Worm (Caenorhabditis elegans) whole organism, L4/young adult: ENCODE measurements around the gene ins-5.
"Not testable (repeated sequence)": the region's sequence is repeated elsewhere in the genome, so short reads cannot be mapped to it uniquely, and the experiment has no call there.

Experiments used
- W03F9.2 ChIP-seq: fragments of 150-350 bp; optimal IDR thresholded peaks from 2 replicates; lab custom pipeline; 2014; ENCODE audit warnings: missing biosample characterization, missing genetic modification characterization
- dao-5 ChIP-seq: sonication (generic microtip); optimal IDR thresholded peaks from 2 replicates; lab custom pipeline; 2016; ENCODE audit warnings: missing genotype, missing genetic modification characterization, moderate library complexity, missing compliant biosample characterization
- him-1 ChIP-seq: sonication (generic microtip); optimal IDR thresholded peaks from 2 replicates; lab custom pipeline; 2016; ENCODE audit warnings: missing genotype, missing genetic modification reagents, missing genetic modification characterization, missing compliant biosample characterization

The ins-5 gene

ce11 chrII:5969303-5969702 is 28.1 kb upstream of the ins-5 start, which contains the start of gene B0034.4:
Gene B0034.4 (minus strand): TSS chrII:5969531.
- TF ChIP-seq dao-5 (tag; lab: Kevin White, UChicago): no peak
- no peak for TF ChIP-seq W03F9.2 (tag; lab: Kevin White, UChicago)
- TF ChIP-seq him-1 (tag; lab: Kevin White, UChicago): no peak

DNA sequence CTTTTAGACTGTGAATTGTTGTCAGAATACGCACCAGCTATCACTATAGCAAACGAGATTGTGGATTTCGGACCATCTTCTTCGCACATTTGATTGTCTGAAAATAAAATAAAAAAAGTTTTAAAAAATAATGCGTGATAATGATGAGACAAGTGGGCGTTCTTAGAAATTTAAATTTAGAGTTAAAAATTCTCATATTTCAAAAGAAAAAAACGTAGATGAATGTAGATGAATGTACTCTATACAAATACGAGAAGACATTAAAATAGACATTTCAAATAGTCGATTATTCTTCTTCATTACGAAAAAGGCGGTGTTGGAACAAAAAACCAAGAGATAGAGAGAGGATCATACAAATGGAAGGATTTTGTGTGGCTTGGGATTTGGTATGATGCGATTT is 22.5 kb upstream of the ins-5 start, which contains the start of gene B0034.5:
Gene B0034.5, minus strand, starts transcription at position 101 of the 400 bp plus-strand sequence.
- TF ChIP-seq dao-5 (tag; lab: Kevin White, UChicago): no peak
- no peak for TF ChIP-seq him-1 (tag; lab: Kevin White, UChicago)
- TF ChIP-seq W03F9.2 (tag; lab: Kevin White, UChicago): no peak

DNA sequence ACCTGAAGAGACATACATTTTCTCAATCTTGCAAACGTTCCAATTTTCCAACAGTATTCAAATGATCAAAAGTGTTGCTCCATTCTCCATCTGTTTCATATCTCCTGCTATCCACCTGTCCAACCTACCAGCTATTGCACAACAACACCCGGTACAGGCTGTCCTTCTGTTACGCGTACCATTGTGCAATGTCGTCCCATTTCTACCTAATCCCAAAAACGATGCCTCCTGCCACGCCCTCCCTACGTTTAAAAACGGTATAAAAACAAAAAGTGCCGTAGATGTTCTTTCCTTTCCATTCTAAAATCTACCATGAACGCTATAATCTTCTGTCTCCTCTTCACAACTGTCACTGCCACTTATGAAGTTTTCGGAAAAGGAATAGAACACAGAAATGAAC is 9.1 kb upstream of the ins-5 start, which contains the start of gene ins-2:
Gene ins-2, plus strand, starts transcription at position 301 of the 400 bp plus-strand sequence.
- TF ChIP-seq him-1 (tag; lab: Kevin White, UChicago): no peak
- TF ChIP-seq dao-5 (tag; lab: Kevin White, UChicago): no peak
- TF ChIP-seq W03F9.2 (tag; lab: Kevin White, UChicago): no peak

ce11 chrII:5990668-5991067 is 6.7 kb upstream of the ins-5 start, which contains the start of gene ins-3:
Gene ins-3 (minus strand): TSS chrII:5990768.
- no peak for TF ChIP-seq him-1 (tag; lab: Kevin White, UChicago)
- TF ChIP-seq dao-5 (tag; lab: Kevin White, UChicago): no peak
- no peak for TF ChIP-seq W03F9.2 (tag; lab: Kevin White, UChicago)

- TF ChIP-seq dao-5 (tag; lab: Kevin White, UChicago) (no peak), him-1 (tag; lab: Kevin White, UChicago) (no peak), W03F9.2 (tag; lab: Kevin White, UChicago) (no peak)
Observed at ce11 chrII:5996066-5996465, 1.3 kb upstream of the ins-5 start, which contains the start of gene ins-4. Gene ins-4 (plus strand): TSS chrII:5996366.

DNA sequence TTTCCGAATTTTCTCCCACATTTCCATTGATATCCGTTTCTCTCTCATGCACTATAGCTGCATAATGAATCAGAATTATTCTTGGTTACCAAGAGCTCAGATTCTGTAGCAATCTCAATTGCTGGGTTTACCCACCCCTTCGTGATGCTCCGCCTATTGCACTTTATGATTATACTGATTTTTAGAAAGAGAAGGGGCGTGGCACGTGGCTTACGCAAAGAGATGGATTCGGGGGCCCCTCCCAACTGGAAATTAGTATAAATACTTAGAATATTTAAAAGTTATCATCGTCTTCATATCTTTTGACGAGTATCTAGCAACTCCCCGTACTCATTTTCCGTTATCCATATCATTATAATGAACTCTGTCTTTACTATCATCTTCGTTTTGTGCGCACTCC is 2.8 kb downstream of the ins-5 start, which contains the start of gene ins-6:
Gene ins-6, plus strand, starts transcription at position 301 of the 400 bp plus-strand sequence.
- TF ChIP-seq him-1 (tag; lab: Kevin White, UChicago): no peak
- no peak for TF ChIP-seq dao-5 (tag; lab: Kevin White, UChicago)
- TF ChIP-seq W03F9.2 (tag; lab: Kevin White, UChicago): no peak

DNA sequence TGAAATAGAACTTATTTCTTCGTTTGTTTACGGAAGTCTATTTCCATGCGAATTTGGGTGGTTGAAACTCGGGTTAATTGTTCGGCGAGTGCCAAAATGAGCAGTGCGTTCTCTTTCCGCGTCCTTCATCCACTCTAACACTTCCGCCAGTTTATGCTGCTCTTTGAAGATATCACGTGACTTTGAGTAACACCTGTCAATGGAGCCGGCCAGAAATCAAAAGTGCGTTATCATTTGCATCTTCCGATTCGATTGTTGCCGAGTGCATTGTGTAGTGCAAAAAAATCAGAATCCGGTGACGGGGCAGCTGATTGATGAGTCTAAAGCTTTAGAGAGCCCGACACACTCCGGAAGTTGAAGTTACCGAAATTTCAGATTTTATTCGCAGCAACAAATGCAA is 3.6 kb downstream of the ins-5 start:
- TF ChIP-seq dao-5 (tag; lab: Kevin White, UChicago): no peak
- no peak for TF ChIP-seq W03F9.2 (tag; lab: Kevin White, UChicago)
- TF ChIP-seq him-1 (tag; lab: Kevin White, UChicago): no peak

DNA sequence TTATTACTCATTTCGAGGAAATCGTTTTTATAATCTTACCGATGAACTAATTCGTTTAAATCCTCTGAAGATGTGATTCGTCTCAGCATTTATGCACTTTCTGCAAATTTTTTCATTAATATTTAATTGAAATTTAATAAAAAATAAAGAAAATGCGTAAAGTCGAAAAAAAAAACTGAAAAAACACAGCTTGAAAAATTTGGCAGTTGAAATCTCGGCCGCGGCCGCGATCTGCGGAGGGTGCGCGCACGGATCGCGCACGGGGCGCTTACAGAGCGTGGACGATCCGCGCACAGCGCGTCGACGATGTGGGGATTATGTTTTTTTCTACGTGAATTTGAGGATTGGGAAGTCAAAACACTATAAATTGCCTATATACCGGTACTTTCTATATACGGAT is 11.5 kb downstream of the ins-5 start, which contains the start of gene ZK84.4:
Gene ZK84.4, minus strand, starts transcription at position 101 of the 400 bp plus-strand sequence.
- not testable (repeated sequence) for TF ChIP-seq W03F9.2, dao-5, him-1 (tag; lab: Kevin White, UChicago)

DNA sequence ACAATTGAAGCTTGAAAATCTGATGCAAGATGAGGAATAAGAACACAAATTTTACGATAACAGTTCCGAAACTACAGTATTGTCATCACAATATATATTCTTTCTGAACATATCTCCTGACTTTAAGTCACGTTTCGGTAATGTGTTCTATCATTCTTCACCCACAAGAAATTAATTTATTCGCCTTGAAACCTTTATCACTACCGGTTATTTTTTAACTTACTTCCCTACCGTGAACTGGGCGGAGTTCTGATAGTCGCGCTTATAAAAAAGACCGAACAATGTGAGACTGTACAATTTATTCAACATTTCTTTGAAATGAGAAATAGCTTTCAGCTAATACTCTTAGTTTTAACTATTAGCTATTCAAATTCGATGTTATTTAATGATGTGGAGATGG is 13.2 kb downstream of the ins-5 start, which contains the start of gene ins-20:
Gene ins-20, plus strand, starts transcription at position 301 of the 400 bp plus-strand sequence.
- no peak for TF ChIP-seq dao-5 (tag; lab: Kevin White, UChicago)
- no peak for TF ChIP-seq W03F9.2 (tag; lab: Kevin White, UChicago)
- TF ChIP-seq him-1 (tag; lab: Kevin White, UChicago): no peak

DNA sequence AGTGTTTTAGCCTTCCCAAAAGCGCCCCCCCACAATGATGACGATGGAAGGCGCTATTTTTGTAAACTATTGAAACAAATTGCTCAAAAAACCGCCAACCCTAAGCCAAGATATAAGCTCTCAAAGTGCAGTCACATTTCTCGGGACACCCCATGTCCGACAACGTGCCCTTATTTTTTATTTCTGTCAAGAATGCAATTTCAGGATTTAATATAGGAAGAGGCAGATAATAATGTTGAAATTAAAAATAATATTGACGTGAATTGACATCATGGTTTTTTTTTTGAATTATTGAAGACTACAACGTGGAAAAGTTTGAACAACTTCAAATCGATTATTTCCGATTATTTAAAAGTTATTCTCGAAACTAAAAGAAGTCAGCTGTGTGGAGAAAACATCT is 16.7 kb downstream of the ins-5 start, which contains the start of gene ZK84.2:
Gene ZK84.2, plus strand, starts transcription at position 301 of the 400 bp plus-strand sequence.
- TF ChIP-seq dao-5, him-1, W03F9.2 (tag; lab: Kevin White, UChicago): not testable (repeated sequence)

- no peak for TF ChIP-seq W03F9.2 (tag; lab: Kevin White, UChicago)
- TF ChIP-seq him-1 (tag; lab: Kevin White, UChicago): no peak
- no peak for TF ChIP-seq dao-5 (tag; lab: Kevin White, UChicago)
Observed at ce11 chrII:6016410-6016809, 19.1 kb downstream of the ins-5 start, which contains the start of gene ZK84.5. Gene ZK84.5 (minus strand): TSS chrII:6016510.

DNA sequence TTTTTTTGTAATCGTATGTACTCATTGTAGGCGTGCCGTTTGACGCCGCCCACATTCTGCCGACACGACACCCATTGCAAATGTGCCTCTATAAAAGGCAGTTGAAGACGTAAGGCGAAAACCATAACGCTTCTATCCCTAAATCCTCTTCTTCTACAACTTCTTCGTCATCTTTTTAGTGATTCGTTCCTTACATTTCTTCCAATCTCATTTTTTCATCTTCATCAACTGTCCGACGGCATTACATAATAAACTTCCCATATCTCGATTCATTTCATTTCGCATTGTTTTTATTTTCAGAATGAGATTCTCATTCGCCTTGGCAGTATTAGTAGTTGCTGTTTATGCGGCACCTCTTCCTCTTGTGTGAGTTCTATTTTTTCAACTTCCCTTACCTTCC is 23.0 kb downstream of the ins-5 start, which contains the start of gene ZK84.1:
Gene ZK84.1, plus strand, starts transcription at position 301 of the 400 bp plus-strand sequence.
- TF ChIP-seq dao-5 (tag; lab: Kevin White, UChicago): no peak
- no peak for TF ChIP-seq him-1 (tag; lab: Kevin White, UChicago)
- TF ChIP-seq W03F9.2 (tag; lab: Kevin White, UChicago): no peak

DNA sequence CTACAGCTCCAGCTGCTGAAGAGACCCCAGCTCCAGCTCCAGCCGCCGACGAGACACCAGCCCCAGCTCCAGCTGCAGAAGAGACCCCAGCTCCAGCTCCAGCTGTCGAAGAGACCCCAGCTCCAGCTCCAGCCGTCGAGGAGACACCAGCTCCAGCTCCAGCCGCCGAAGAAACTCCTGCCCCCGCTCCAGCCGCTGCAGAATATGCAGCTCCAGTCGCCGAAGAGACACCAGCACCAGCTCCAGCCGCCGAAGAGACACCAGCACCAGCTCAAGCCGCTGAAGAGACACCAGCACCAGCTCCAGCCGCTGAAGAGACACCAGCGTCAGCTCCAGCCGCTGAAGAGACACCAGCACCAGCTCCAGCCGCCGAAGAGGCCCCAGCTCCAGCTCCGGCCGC is 25.2 kb downstream of the ins-5 start:
- TF ChIP-seq him-1 (tag; lab: Kevin White, UChicago) (no peak), dao-5 (tag; lab: Kevin White, UChicago) (no peak), W03F9.2 (tag; lab: Kevin White, UChicago) (no peak)
